Worm (Caenorhabditis elegans): ENCODE results near the gene fahd-1.

DNA sequence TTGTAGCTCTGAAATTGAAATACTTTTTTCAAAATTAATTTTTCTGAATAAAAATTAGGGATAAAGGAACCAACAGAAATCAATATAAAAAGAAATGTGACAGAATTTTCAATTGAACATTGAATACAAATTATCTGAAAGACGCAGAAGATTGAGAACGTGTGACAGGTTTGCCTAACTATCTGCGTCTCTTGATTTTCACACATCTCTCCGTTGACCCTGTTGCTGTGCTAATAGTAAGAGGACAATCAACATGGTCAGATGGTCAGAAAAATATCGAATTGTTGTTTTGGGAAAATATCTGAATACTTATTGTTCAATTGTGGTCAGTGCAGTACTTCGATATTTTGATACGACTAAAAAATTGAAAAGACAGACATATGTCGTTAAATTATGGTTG is 19.6 kb downstream of the fahd-1 start, which contains the start of gene ZK688.7:
- TF ChIP-seq tab-1 (GFP tag; IDR thresholded peaks at IDR 0.05) (no peak), ref-1 (GFP tag; conservative IDR thresholded peaks at IDR 0.05) (no peak), flt-1 (GFP tag; IDR thresholded peaks at IDR 0.05) (no peak), klf-2 (GFP tag; conservative IDR thresholded peaks at IDR 0.05) (no peak), med-1 (GFP tag; optimal IDR thresholded peaks at IDR 0.05; ENCODE audit: insufficient read depth) (no peak), ztf-29 (GFP tag; IDR thresholded peaks at IDR 0.05) (no peak), cog-1 (tag; optimal IDR thresholded peaks at IDR 0.05) (no peak), T22C8.4 (GFP tag; IDR thresholded peaks at IDR 0.05) (no peak), ztf-23 (GFP tag; IDR thresholded peaks at IDR 0.05) (no peak)

All from whole organism, midembryonic.